Worm (Caenorhabditis elegans): ENCODE data around the gene lido-13.

The lido-13 gene

ce11 chrII:3054221-3054620, at the start of gene lido-13:
lido-13 (minus strand) TSS chrII:3054321.
- TF ChIP-seq ztf-23 (GFP tag; IDR thresholded peaks at IDR 0.05): no peak
- TF ChIP-seq ref-1 (GFP tag; conservative IDR thresholded peaks at IDR 0.05): no peak
- no peak for TF ChIP-seq cog-1 (tag; optimal IDR thresholded peaks at IDR 0.05)
- TF ChIP-seq flt-1 (GFP tag; IDR thresholded peaks at IDR 0.05): no peak
- no peak for TF ChIP-seq T22C8.4 (GFP tag; IDR thresholded peaks at IDR 0.05)
- no peak for TF ChIP-seq tab-1 (GFP tag; IDR thresholded peaks at IDR 0.05)
- no peak for TF ChIP-seq ztf-29 (GFP tag; IDR thresholded peaks at IDR 0.05)
- no peak for TF ChIP-seq med-1 (GFP tag; optimal IDR thresholded peaks at IDR 0.05; ENCODE audit: insufficient read depth)
- TF ChIP-seq klf-2 (GFP tag; conservative IDR thresholded peaks at IDR 0.05): no peak

ce11 chrII:3102018-3102417, 47.9 kb upstream of the lido-13 start, which contains the start of gene clec-121:
clec-121 (plus strand) TSS chrII:3102318.
- TF ChIP-seq ztf-29 (GFP tag; IDR thresholded peaks at IDR 0.05) (no peak), flt-1 (GFP tag; IDR thresholded peaks at IDR 0.05) (no peak), ztf-23 (GFP tag; IDR thresholded peaks at IDR 0.05) (no peak), ref-1 (GFP tag; conservative IDR thresholded peaks at IDR 0.05) (no peak), klf-2 (GFP tag; conservative IDR thresholded peaks at IDR 0.05) (no peak), cog-1 (tag; optimal IDR thresholded peaks at IDR 0.05) (no peak)

ce11 chrII:3100546-3100945, 46.4 kb upstream of the lido-13 start, which contains the start of gene srg-24:
srg-24 (minus strand) TSS chrII:3100646.
- no peak for TF ChIP-seq med-1 (GFP tag; optimal IDR thresholded peaks at IDR 0.05; ENCODE audit: insufficient read depth)
- no peak for TF ChIP-seq flt-1 (GFP tag; IDR thresholded peaks at IDR 0.05)
- TF ChIP-seq klf-2 (GFP tag; conservative IDR thresholded peaks at IDR 0.05): no peak
- TF ChIP-seq T22C8.4 (GFP tag; IDR thresholded peaks at IDR 0.05): no peak
- no peak for TF ChIP-seq ref-1 (GFP tag; conservative IDR thresholded peaks at IDR 0.05)
- no peak for TF ChIP-seq ztf-29 (GFP tag; IDR thresholded peaks at IDR 0.05)
- TF ChIP-seq ztf-23 (GFP tag; IDR thresholded peaks at IDR 0.05): no peak
- no peak for TF ChIP-seq tab-1 (GFP tag; IDR thresholded peaks at IDR 0.05)
- TF ChIP-seq cog-1 (tag; optimal IDR thresholded peaks at IDR 0.05): no peak

- TF ChIP-seq ztf-29 (GFP tag; IDR thresholded peaks at IDR 0.05) (no peak), flt-1 (GFP tag; IDR thresholded peaks at IDR 0.05) (no peak), T22C8.4 (GFP tag; IDR thresholded peaks at IDR 0.05) (no peak), klf-2 (GFP tag; conservative IDR thresholded peaks at IDR 0.05) (no peak), ref-1 (GFP tag; conservative IDR thresholded peaks at IDR 0.05) (no peak), med-1 (GFP tag; optimal IDR thresholded peaks at IDR 0.05; ENCODE audit: insufficient read depth) (no peak), cog-1 (tag; optimal IDR thresholded peaks at IDR 0.05) (no peak), tab-1 (GFP tag; IDR thresholded peaks at IDR 0.05) (no peak), ztf-23 (GFP tag; IDR thresholded peaks at IDR 0.05) (no peak)
Observed at ce11 chrII:3096857-3097256, 42.7 kb upstream of the lido-13 start, which contains the start of gene Y25C1A.14. Y25C1A.14 (minus strand) TSS chrII:3096957.

- TF ChIP-seq flt-1 (GFP tag; IDR thresholded peaks at IDR 0.05) (no peak), med-1 (GFP tag; optimal IDR thresholded peaks at IDR 0.05; ENCODE audit: insufficient read depth) (no peak), klf-2 (GFP tag; conservative IDR thresholded peaks at IDR 0.05) (no peak)
Observed at ce11 chrII:3096060-3096459, 41.9 kb upstream of the lido-13 start, which contains the start of gene srg-23. srg-23 (minus strand) TSS chrII:3096160.

ce11 chrII:3093352-3093751, 39.2 kb upstream of the lido-13 start, which contains the start of gene srg-22:
srg-22 (minus strand) TSS chrII:3093452.
- TF ChIP-seq tab-1 (GFP tag; IDR thresholded peaks at IDR 0.05) (no peak), med-1 (GFP tag; optimal IDR thresholded peaks at IDR 0.05; ENCODE audit: insufficient read depth) (no peak)

- TF ChIP-seq cog-1 (tag; optimal IDR thresholded peaks at IDR 0.05): no peak
- TF ChIP-seq klf-2 (GFP tag; conservative IDR thresholded peaks at IDR 0.05): no peak
- TF ChIP-seq ztf-23 (GFP tag; IDR thresholded peaks at IDR 0.05): no peak
- TF ChIP-seq ztf-29 (GFP tag; IDR thresholded peaks at IDR 0.05): no peak
- TF ChIP-seq ref-1 (GFP tag; conservative IDR thresholded peaks at IDR 0.05): no peak
- no peak for TF ChIP-seq tab-1 (GFP tag; IDR thresholded peaks at IDR 0.05)
- TF ChIP-seq flt-1 (GFP tag; IDR thresholded peaks at IDR 0.05): no peak
- no peak for TF ChIP-seq med-1 (GFP tag; optimal IDR thresholded peaks at IDR 0.05; ENCODE audit: insufficient read depth)
- no peak for TF ChIP-seq T22C8.4 (GFP tag; IDR thresholded peaks at IDR 0.05)
Observed at ce11 chrII:3091268-3091667, 37.1 kb upstream of the lido-13 start, which contains the start of gene srg-21. srg-21 (minus strand) TSS chrII:3091368.

- TF ChIP-seq flt-1 (GFP tag; IDR thresholded peaks at IDR 0.05) (no peak), ztf-29 (GFP tag; IDR thresholded peaks at IDR 0.05) (no peak), ref-1 (GFP tag; conservative IDR thresholded peaks at IDR 0.05) (no peak), klf-2 (GFP tag; conservative IDR thresholded peaks at IDR 0.05) (no peak), T22C8.4 (GFP tag; IDR thresholded peaks at IDR 0.05) (no peak), cog-1 (tag; optimal IDR thresholded peaks at IDR 0.05) (no peak), tab-1 (GFP tag; IDR thresholded peaks at IDR 0.05) (no peak), med-1 (GFP tag; optimal IDR thresholded peaks at IDR 0.05; ENCODE audit: insufficient read depth) (no peak), ztf-23 (GFP tag; IDR thresholded peaks at IDR 0.05) (no peak)
Observed at ce11 chrII:3087134-3087533, 33.0 kb upstream of the lido-13 start.

- no peak for TF ChIP-seq ztf-23 (GFP tag; IDR thresholded peaks at IDR 0.05)
- TF ChIP-seq med-1 (GFP tag; optimal IDR thresholded peaks at IDR 0.05; ENCODE audit: insufficient read depth): no peak
- no peak for TF ChIP-seq ztf-29 (GFP tag; IDR thresholded peaks at IDR 0.05)
- TF ChIP-seq klf-2 (GFP tag; conservative IDR thresholded peaks at IDR 0.05): no peak
- no peak for TF ChIP-seq ref-1 (GFP tag; conservative IDR thresholded peaks at IDR 0.05)
- no peak for TF ChIP-seq flt-1 (GFP tag; IDR thresholded peaks at IDR 0.05)
Observed at ce11 chrII:3078496-3078895, 24.4 kb upstream of the lido-13 start, which contains the start of gene copb-1. copb-1 (plus strand) TSS chrII:3078796.

- peak; percentile 64; the same call in 1 of the 2 replicates for TF ChIP-seq flt-1 (GFP tag; IDR thresholded peaks at IDR 0.05)
- no peak for TF ChIP-seq tab-1 (GFP tag; IDR thresholded peaks at IDR 0.05)
- TF ChIP-seq ref-1 (GFP tag; conservative IDR thresholded peaks at IDR 0.05): no peak
- TF ChIP-seq ztf-29 (GFP tag; IDR thresholded peaks at IDR 0.05): no peak
- TF ChIP-seq cog-1 (tag; optimal IDR thresholded peaks at IDR 0.05): peak; percentile 57
- peak; percentile 63 for TF ChIP-seq ztf-23 (GFP tag; IDR thresholded peaks at IDR 0.05)
- no peak for TF ChIP-seq klf-2 (GFP tag; conservative IDR thresholded peaks at IDR 0.05)
- no peak for TF ChIP-seq T22C8.4 (GFP tag; IDR thresholded peaks at IDR 0.05)
- TF ChIP-seq med-1 (GFP tag; optimal IDR thresholded peaks at IDR 0.05; ENCODE audit: insufficient read depth): no peak
Observed at ce11 chrII:3076915-3077314, 22.8 kb upstream of the lido-13 start, which contains the start of gene Y25C1A.8. Y25C1A.8 (minus strand) TSS chrII:3076959.

Data from whole organism, midembryonic.